Worm (Caenorhabditis elegans): ENCODE measurements around the gene sri-70.
"Not testable (repeated sequence)": the region's sequence is repeated elsewhere in the genome, so short reads cannot be mapped to it uniquely, and the experiment has no call there.

Gene sri-70

ce11 chrV:17302754-17303153, at the start of gene sri-70:
TSS of gene sri-70 (plus strand) at chrV:17303054.
- TF ChIP-seq unc-62 (GFP tag; optimal IDR thresholded peaks at IDR 0.05) = no peak

DNA sequence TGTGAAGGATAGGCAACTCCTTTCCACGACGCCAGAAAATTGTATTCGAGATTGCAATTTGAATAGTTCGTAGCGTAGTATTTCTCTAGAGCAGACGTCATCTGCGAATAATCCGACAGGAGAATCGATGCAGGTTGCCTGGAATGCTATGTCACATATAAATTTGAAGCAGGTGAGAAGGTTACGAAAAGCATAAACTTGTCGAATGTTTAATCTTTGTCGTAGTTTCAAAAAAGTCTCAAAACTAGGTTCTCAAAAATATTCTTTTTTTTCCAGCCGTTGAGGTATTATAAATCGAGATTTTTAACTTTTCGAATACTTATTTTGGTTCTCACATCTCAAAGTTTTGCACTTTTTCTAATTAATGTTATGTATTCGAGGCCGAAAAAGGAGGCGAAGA, 47.8 kb upstream of the sri-70 start, which contains the start of gene srh-116:
TSS of gene srh-116 (minus strand) at position 101 of the 400 bp plus-strand sequence.
- TF ChIP-seq unc-62 (GFP tag; optimal IDR thresholded peaks at IDR 0.05) = not testable (repeated sequence)

DNA sequence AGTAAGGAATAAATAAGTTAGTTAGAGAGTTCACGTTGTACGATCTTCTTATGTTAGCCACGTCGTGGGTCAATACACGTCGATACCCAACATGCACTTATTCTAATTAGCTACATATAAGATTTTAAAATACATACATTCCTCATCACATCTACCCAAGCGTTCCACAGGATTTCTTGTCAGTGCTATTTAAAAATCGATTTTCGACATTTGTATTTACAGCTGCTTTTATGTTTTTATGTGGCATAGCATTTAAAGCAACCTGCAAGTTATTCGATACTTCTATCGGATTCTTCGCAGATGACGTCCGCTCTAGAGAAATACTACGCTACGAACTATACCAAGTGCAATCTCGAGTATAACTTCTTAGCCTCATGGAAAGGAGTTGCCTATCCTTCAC, 47.4 kb upstream of the sri-70 start, which contains the start of gene srh-115:
TSS of gene srh-115 (plus strand) at position 301 of the 400 bp plus-strand sequence.
- TF ChIP-seq unc-62 (GFP tag; optimal IDR thresholded peaks at IDR 0.05) = no peak

ce11 chrV:17257637-17258036, 45.2 kb upstream of the sri-70 start:
- TF ChIP-seq unc-62 (GFP tag; optimal IDR thresholded peaks at IDR 0.05) = no peak

DNA sequence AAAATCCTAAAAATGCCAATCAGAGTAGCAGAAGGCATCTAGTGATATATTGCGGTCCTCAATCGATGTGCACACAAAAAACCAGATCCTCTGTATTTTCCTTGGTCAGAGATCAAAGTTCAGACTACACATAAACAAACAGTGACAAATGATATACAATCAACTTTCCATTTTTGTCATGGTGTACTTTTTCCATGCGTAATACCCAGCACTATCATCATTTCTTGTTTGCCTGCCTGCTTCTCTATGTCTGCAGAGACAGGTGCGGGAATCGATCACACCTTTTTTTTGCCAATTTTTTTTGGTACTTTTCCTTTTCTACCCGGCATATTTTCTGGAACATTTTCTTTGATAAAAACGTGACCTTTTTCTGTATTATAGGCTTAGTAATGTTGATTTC, 44.6 kb upstream of the sri-70 start:
- no peak for TF ChIP-seq unc-62 (GFP tag; optimal IDR thresholded peaks at IDR 0.05)

ce11 chrV:17258868-17259267, 44.0 kb upstream of the sri-70 start, which contains the start of gene fbxa-85:
TSS of gene fbxa-85 (plus strand) at chrV:17259168.
- TF ChIP-seq unc-62 (GFP tag; optimal IDR thresholded peaks at IDR 0.05) = no peak

DNA sequence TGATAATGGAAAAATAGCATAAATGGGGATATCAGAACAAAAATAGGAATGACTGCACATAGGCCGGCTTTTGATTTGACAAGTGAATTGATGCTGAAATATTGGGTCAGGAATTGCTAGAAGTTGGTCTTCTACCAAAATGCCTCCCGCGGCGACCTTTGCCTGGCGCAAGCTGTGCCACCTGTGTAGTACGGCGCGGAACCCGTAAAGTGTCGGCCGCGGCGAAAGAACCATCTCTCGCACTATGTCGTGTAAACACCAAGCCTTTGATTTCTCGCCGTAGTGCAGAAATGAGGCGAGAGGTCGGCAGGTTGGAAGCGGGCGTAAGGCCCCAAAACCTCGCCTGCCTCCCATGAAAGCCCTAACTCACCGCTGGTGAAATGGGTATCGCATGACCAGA, 41.5 kb upstream of the sri-70 start:
- TF ChIP-seq unc-62 (GFP tag; optimal IDR thresholded peaks at IDR 0.05) = no peak

DNA sequence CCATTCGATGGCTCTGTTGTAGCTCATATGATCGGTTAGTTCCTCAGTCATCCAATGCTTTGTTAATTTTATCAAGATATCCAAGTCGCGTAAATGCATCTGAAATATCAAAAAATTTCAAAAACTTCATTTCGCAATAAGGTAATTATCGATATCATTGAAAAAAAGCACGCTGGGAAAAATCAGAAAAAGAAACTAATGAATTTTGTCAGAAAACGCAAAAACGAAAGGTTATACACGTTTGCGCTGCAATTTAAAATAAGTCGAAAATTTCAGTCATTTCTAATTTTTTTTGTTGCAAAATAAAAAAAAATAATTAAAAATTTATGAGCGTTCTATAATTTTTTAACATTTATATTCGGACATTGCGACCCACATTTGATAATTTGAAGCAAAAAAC, 38.0 kb upstream of the sri-70 start, which contains the start of gene K10G4.3:
TSS of gene K10G4.3 (minus strand) at position 101 of the 400 bp plus-strand sequence.
- TF ChIP-seq unc-62 (GFP tag; optimal IDR thresholded peaks at IDR 0.05) = not testable (repeated sequence)

DNA sequence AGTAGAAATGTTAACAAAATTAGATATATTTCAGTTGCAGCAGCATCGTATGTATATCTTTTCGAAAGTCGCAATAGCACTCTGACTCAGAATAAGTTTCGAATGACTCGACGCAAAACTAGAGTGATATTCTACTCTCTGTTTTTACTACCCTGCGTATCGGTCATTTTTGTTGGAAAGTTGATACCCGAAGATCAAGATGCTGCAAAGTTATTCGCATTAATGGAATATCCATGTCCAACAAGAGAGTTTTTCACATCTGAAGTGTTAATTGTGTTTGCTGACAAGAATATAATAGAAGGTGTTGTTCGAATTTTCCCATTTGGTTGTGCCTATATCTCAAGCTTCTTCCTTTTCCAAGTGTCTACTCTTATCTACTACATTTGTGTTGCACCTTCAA, 30.7 kb upstream of the sri-70 start:
- no peak for TF ChIP-seq unc-62 (GFP tag; optimal IDR thresholded peaks at IDR 0.05)

DNA sequence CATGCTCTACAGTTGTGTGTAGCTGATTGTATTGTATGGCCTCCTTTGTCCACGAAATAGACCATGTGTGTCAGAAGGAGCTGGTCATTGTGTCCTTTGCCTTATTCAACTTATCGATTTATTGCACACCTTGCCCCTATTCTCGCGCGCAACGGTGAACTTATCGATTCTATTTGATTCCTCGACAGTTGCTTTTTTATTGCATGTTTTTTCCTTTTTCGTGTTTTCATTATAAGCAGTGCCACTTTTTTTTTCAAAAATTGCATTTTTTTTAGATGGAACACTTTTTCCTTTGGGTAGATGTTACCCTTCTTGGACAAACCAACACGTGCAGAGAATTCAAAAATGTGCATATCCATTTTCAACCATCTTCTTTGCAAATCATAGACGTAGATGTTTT, 29.6 kb upstream of the sri-70 start, which contains the start of gene K10G4.10:
TSS of gene K10G4.10 (plus strand) at position 301 of the 400 bp plus-strand sequence.
- no peak for TF ChIP-seq unc-62 (GFP tag; optimal IDR thresholded peaks at IDR 0.05)

ce11 chrV:17284159-17284558, 18.7 kb upstream of the sri-70 start:
- no peak for TF ChIP-seq unc-62 (GFP tag; optimal IDR thresholded peaks at IDR 0.05)

- no peak for TF ChIP-seq unc-62 (GFP tag; optimal IDR thresholded peaks at IDR 0.05)
These were observed 10.1 kb upstream of the sri-70 start for ce11 chrV:17292740-17293139.

DNA sequence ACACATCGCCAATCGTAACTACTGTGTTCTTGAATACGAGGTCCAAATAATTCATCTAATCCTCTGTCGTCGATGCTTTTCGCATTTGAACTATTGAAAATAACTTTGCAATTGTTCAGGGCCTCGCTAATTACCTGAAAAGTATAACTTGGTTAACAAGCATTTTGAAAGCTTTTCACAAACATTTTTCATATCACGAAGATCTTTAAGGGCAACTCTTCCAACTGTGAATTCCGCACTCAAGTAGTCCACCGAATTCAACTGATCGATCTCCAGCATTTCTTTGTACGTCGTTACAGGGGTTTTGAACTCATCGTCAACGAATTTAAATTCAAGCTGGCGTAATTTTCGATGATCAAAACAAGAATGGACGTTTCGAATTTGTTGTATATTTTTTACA, 6.4 kb upstream of the sri-70 start:
- no peak for TF ChIP-seq unc-62 (GFP tag; optimal IDR thresholded peaks at IDR 0.05)

- no peak for TF ChIP-seq unc-62 (GFP tag; optimal IDR thresholded peaks at IDR 0.05)
These were observed 4.2 kb upstream of the sri-70 start for ce11 chrV:17298657-17299056.

ce11 chrV:17301375-17301774, 1.5 kb upstream of the sri-70 start, which contains the start of gene K10G4.5:
TSS of gene K10G4.5 (minus strand) at chrV:17301475.
- no peak for TF ChIP-seq unc-62 (GFP tag; optimal IDR thresholded peaks at IDR 0.05)

DNA sequence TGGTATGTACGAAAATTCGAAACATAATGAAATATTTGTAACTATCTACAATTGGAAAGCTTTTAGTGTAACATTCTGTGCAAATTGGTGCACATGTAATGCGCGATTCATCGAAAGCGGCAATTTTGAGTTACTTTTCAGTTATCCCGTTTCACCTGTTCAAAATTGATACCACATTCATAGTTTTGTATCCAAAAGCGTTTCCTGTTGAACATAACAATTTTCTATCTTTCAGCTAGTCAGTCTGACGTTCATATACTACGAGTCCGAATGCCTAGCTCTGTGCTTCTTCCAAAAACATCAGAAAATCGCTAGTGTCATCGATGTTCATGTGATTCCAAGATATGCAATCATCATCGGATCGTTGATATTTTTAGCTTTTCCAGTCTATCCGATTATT, 538 bp downstream of the sri-70 start:
- no peak for TF ChIP-seq unc-62 (GFP tag; optimal IDR thresholded peaks at IDR 0.05)

DNA sequence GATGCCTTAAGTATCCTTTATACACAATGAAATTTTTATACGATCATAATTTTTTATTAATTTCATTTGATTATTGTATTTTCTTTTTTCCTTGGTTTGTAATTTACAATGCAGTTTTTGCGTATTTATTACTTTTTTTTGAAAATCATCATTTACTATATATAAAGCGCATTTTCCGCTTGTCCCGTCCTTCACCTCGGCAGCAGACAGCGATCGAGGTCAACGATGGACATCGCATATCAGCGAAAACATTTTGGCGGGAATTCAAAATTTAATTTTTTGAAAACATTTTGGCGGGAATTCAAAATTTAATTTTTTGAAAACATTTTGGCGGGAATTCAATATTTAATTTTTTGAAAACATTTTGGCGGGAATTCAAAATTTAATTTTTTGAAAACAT, 5.1 kb downstream of the sri-70 start:
- TF ChIP-seq unc-62 (GFP tag; optimal IDR thresholded peaks at IDR 0.05) = no peak

DNA sequence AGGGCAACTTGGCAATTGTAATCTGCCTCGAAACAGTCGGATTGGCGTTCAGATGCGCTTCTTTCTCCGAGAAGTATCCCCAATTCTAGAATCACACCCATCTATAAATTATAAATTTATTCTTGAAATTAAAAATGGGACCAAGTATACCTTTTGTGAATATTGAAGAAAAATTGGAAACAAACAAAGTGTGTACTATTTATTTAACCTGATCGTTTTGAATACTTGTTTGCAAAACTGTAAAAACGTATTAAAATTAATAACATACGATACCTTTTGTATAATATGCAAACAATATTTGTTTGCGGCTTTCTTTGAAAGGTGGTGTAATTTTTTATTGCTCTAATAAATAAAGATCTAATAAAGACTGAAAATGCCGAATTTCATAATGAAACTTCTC, 9.5 kb downstream of the sri-70 start, which contains the start of gene Y61B8B.3:
TSS of gene Y61B8B.3 (minus strand) at position 101 of the 400 bp plus-strand sequence.
- no peak for TF ChIP-seq unc-62 (GFP tag; optimal IDR thresholded peaks at IDR 0.05)
